Fruit fly (Drosophila melanogaster): Measurements from ENCODE around the gene CG1077.

DNA sequence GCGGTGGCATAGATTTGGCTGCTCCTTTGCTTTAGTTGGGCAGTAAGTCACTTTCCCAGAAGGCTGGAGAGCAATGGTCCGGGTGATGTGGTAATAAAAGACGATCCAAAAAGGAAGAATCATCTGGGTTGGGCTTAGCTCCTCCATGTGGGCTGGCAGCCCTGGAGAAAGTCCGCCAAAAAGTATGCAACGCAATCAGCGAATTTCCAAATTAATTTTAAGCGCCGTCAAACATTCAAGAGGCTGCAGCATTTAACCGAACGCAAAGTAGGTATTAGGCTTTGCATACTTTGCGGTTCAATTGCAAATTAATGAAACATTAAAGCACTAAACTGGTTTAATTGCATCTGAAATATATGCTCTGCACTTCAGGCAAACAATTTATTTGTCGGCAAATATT, 17.7 kb upstream of the CG1077 start:
- TF ChIP-seq Snoo (tag; optimal IDR thresholded peaks at IDR 0.05) (no peak), EcR (GFP tag; optimal IDR thresholded peaks at IDR 0.05) (no peak), Pif1A (GFP tag; optimal IDR thresholded peaks at IDR 0.05) (no peak), CG10348 (GFP tag; IDR thresholded peaks at IDR 0.05) (no peak), CG13204 (GFP tag; optimal IDR thresholded peaks at IDR 0.05) (no peak), gl (tag; optimal IDR thresholded peaks at IDR 0.05) (no peak), fd96Ca (GFP tag; IDR thresholded peaks at IDR 0.05) (no peak), rn (GFP tag; IDR thresholded peaks at IDR 0.05) (no peak), CG32121 (GFP tag; IDR thresholded peaks at IDR 0.05) (no peak), CG4496 (GFP tag; IDR thresholded peaks at IDR 0.05) (no peak), Ets98B (GFP tag; IDR thresholded peaks at IDR 0.05) (no peak), CG8159 (tag; optimal IDR thresholded peaks at IDR 0.05) (no peak)

Measured in whole organism, pupa.